Fruit fly (Drosophila melanogaster) whole organism: Measurements from ENCODE around the gene CG13358.

Experiments
- CG8478 ChIP-seq: fragments of >200 bp; optimal IDR thresholded peaks from 2 replicates; lab custom pipeline; 2018; ENCODE audit warnings: inconsistent platforms
- pan ChIP-seq: fragments of >200 bp; optimal IDR thresholded peaks from 2 replicates; lab custom pipeline; 2017
- psq ChIP-seq: fragments of >200 bp; optimal IDR thresholded peaks from 2 replicates; lab custom pipeline; 2017
- usp ChIP-seq: fragments of >200 bp; optimal IDR thresholded peaks from 2 replicates; lab custom pipeline; 2017; ENCODE audit warnings: missing biosample characterization, missing genetic modification characterization, mixed read lengths

DNA sequence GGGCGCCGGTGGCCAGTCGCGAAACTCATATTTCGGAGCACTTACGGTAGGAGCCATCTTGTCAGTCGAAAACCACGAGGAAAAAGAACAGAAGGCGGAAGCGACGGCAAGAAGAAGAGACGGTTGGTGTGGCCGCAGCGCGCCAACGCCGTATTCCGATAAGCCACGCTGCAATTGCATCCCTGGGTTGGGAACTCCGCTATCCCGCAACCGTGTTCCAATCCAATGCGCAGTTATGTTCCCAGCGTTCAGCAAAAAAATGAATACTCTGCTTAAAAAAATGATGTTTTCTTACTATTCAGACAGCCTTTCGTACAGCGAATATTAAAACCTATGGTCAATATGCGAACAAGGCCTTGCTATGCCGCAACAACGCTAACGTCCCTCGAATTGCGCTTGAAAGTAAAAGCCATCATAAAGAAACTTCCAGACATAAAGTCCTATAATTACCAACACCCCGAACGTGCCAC is 39.6 kb downstream of the CG13358 start, which contains the start of gene RpL22:
- TF ChIP-seq usp (GFP tag; lab: Kevin White, UChicago) (no peak), CG8478 (lab: Kevin White, UChicago) (no peak), pan (no peak), psq (lab: Kevin White, UChicago) (no peak)
